Fruit fly (Drosophila melanogaster) whole organism, pupa: ENCODE data around the gene CG5608.

ENCODE experiments used
- CG10348 ChIP-seq: fragments of 200-800 bp; sonication (Bioruptor generic); IDR thresholded peaks from 2 replicates; pipeline ENCODE4 v1.3.6; 2022; ENCODE audit warnings: missing biosample characterization, missing genetic modification characterization
- CG12605 ChIP-seq: fragments of 200-800 bp; sonication (Bioruptor generic); IDR thresholded peaks from 2 replicates; pipeline ENCODE4 v1.3.6; 2022; ENCODE audit warnings: missing biosample characterization, missing genetic modification characterization
- CG14655 ChIP-seq: fragments of 200-800 bp; sonication (Bioruptor generic); optimal IDR thresholded peaks from 3 replicates; lab custom pipeline; 2017; ENCODE audit warnings: mild to moderate bottlenecking, missing biosample characterization, missing genetic modification reagents, missing genetic modification characterization
- CG15710 ChIP-seq: fragments of 200-800 bp; sonication (Bioruptor generic); optimal IDR thresholded peaks from 2 replicates; lab custom pipeline; 2018; ENCODE audit warnings: missing biosample characterization, mild to moderate bottlenecking, missing genetic modification characterization, moderate library complexity
- CG4496 ChIP-seq: fragments of 200-800 bp; sonication (Bioruptor generic); IDR thresholded peaks from 3 replicates; pipeline ENCODE4 v1.3.6; 2022; ENCODE audit warnings: missing biosample characterization, missing genetic modification characterization
- CG8159 ChIP-seq: fragments of 200-800 bp; sonication (Bioruptor generic); optimal IDR thresholded peaks from 3 replicates; lab custom pipeline; 2018; ENCODE audit warnings: missing biosample characterization, mild to moderate bottlenecking, missing genetic modification characterization, moderate library complexity
- CG8301 ChIP-seq: fragments of 200-800 bp; sonication (Bioruptor generic); optimal IDR thresholded peaks from 2 replicates; lab custom pipeline; 2018; ENCODE audit warnings: missing biosample characterization, mild to moderate bottlenecking, missing genetic modification characterization
- D1 ChIP-seq: fragments of 200-800 bp; sonication (Bioruptor generic); optimal IDR thresholded peaks from 2 replicates; lab custom pipeline; 2018; ENCODE audit warnings: missing biosample characterization, mild to moderate bottlenecking, missing genetic modification characterization, moderate library complexity
- EcR ChIP-seq: fragments of 200-800 bp; sonication (Bioruptor generic); optimal IDR thresholded peaks from 3 replicates; lab custom pipeline; 2019; ENCODE audit warnings: missing biosample characterization, missing genetic modification characterization, mild to moderate bottlenecking, moderate library complexity, missing genetic modification reagents
- Ets98B ChIP-seq: fragments of 200-800 bp; sonication (Bioruptor generic); IDR thresholded peaks from 2 replicates; pipeline ENCODE4 v1.3.6; 2022; ENCODE audit warnings: missing biosample characterization, missing genetic modification characterization
- Pif1A ChIP-seq: fragments of 200-800 bp; sonication (Bioruptor generic); optimal IDR thresholded peaks from 3 replicates; lab custom pipeline; 2016; ENCODE audit warnings: missing biosample characterization, missing genetic modification characterization
- Pif1B ChIP-seq: fragments of 200-800 bp; sonication (Bioruptor generic); optimal IDR thresholded peaks from 3 replicates; lab custom pipeline; 2016; ENCODE audit warnings: missing biosample characterization, missing genetic modification characterization
- Snoo ChIP-seq: fragments of 200-800 bp; sonication (Bioruptor generic); optimal IDR thresholded peaks from 3 replicates; lab custom pipeline; 2017; ENCODE audit warnings: missing biosample characterization, mild to moderate bottlenecking, missing genetic modification characterization, inconsistent platforms
- fd96Ca ChIP-seq: fragments of 200-800 bp; sonication (Bioruptor generic); IDR thresholded peaks from 3 replicates; pipeline ENCODE4 v1.3.6; 2022; ENCODE audit warnings: missing biosample characterization, missing genetic modification characterization

DNA sequence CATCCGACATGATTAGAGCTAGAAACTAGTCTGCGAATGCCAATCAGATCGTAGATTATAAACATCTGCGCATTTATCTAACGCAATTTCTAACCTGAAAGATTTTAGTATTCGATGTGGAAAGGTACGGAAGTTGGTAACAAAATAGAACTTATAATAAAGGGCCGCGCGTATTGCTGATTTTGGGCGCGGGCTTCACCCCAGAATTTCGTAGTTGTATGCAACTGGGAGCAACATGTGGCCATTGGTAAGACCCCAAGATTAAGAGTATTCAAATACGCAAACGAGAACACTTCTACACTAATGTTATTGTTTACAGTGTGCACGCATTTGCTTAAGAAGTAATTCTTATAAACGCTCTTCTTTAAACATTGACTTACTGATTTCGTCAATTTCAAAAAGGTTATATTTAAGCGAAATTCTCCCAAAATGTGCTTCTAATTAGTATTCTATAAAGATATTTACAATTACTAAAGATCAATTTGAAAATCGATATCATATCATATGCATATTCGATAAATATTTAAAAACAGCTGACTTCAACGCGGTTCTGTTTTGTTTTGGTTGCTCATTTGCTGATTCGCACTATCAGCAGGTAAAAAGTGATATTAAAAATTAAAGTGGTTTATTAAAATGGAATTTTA is 5.1 kb downstream of the CG5608 start, which contains the start of the genes CG5961 and Polr3C:
- no peak for TF ChIP-seq Snoo (tag; lab: Kevin White, UChicago)
- TF ChIP-seq CG10348 (GFP tag; lab: Robert Waterston, UW), result no peak
- TF ChIP-seq CG8159 (tag; lab: Kevin White, UChicago), result no peak
- no peak for TF ChIP-seq CG12605 (GFP tag; lab: Robert Waterston, UW)
- no peak for TF ChIP-seq CG4496 (GFP tag; lab: Robert Waterston, UW)
- no peak for TF ChIP-seq EcR (GFP tag; lab: Kevin White, UChicago)
- TF ChIP-seq fd96Ca, result no peak
- TF ChIP-seq Ets98B (GFP tag; lab: Robert Waterston, UW), result no peak
- no peak for TF ChIP-seq CG15710 (tag; lab: Kevin White, UChicago)
- TF ChIP-seq Pif1B (GFP tag; lab: Kevin White, UChicago), result no peak
- no peak for TF ChIP-seq D1 (tag; lab: Kevin White, UChicago)
- no peak for TF ChIP-seq CG8301 (tag; lab: Kevin White, UChicago)
- no peak for TF ChIP-seq Pif1A (GFP tag; lab: Kevin White, UChicago)
- no peak for TF ChIP-seq CG14655 (GFP tag; lab: Kevin White, UChicago)
